Fruit fly (Drosophila melanogaster): ENCODE data around the gene Cad87A.
"Not testable (repeated sequence)": the region's sequence is repeated elsewhere in the genome, so short reads cannot be mapped to it uniquely, and the experiment has no call there.

The Cad87A gene

DNA sequence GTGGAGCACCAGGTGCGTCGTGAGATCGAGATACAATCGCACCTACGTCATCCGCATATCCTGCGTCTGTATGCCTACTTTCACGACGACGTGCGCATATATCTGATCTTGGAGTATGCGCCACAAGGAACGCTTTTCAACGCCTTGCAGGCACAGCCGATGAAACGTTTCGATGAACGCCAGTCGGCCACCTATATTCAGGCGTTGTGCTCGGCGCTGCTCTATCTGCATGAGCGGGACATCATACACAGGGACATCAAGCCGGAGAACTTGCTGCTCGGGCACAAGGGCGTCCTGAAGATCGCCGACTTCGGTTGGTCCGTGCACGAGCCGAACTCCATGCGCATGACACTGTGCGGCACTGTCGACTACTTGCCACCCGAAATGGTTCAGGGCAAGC is 15.1 kb upstream of the Cad87A start:
- TF ChIP-seq dmrt93B (GFP tag; optimal IDR thresholded peaks at IDR 0.05) = no peak
- TF ChIP-seq GATAd (GFP tag; optimal IDR thresholded peaks at IDR 0.05) = no peak

DNA sequence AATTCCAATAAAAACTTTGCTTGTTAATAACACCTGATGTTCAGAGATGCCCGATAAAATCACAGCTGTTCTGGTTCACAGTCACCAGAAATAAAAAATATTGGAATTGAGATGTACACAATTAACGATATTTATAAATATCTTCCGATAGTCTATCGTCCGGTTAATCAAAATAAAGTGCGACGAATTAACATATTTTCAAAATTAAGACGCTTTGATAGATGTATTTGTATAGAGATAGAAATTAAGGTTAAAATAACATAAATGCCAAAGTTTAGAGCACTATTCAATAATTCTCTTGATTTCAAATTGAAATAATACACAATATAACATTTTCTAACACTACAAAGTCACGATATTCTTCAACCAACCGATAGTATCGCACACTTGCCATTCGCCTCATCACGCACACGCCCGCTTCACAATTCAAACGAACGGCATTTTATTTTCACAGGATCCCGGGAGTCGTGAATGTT is 13.8 kb upstream of the Cad87A start, which contains the start of the genes CG3281 and aurA:
CG3281 (minus strand) TSS at position 67 of the 476 bp plus-strand sequence.
aurA (plus strand) TSS at position 386 of the 476 bp plus-strand sequence.
- TF ChIP-seq rgr (GFP tag; optimal IDR thresholded peaks at IDR 0.05) = peak; percentile 83
- TF ChIP-seq Hnf4 (GFP tag; optimal IDR thresholded peaks at IDR 0.05) = peak; percentile 86
- TF ChIP-seq Mio (GFP tag; optimal IDR thresholded peaks at IDR 0.05) = no peak
- TF ChIP-seq dmrt93B (GFP tag; optimal IDR thresholded peaks at IDR 0.05) = peak; percentile 65
- TF ChIP-seq ey (GFP tag; optimal IDR thresholded peaks at IDR 0.05) = peak; percentile 80
- TF ChIP-seq dsf (GFP tag; optimal IDR thresholded peaks at IDR 0.05; ENCODE audit: borderline replicate concordance) = peak; percentile 85
- TF ChIP-seq Dif (GFP tag; optimal IDR thresholded peaks at IDR 0.05; ENCODE audit: partially characterized antibody) = no peak
- peak; percentile 94 for TF ChIP-seq woc (GFP tag; optimal IDR thresholded peaks at IDR 0.05)
- TF ChIP-seq usp (GFP tag; optimal IDR thresholded peaks at IDR 0.05) = no peak
- TF ChIP-seq N (GFP tag; optimal IDR thresholded peaks at IDR 0.05) = no peak
- TF ChIP-seq Dfd (GFP tag; optimal IDR thresholded peaks at IDR 0.05) = no peak
- TF ChIP-seq GATAd (GFP tag; optimal IDR thresholded peaks at IDR 0.05) = peak; percentile 74
- no peak for TF ChIP-seq lola (GFP tag; optimal IDR thresholded peaks at IDR 0.05)
- TF ChIP-seq h (GFP tag; optimal IDR thresholded peaks at IDR 0.05) = peak; percentile 87
- peak; percentile 55 for TF ChIP-seq CG32264 (GFP tag; optimal IDR thresholded peaks at IDR 0.05)
- TF ChIP-seq sv (GFP tag; optimal IDR thresholded peaks at IDR 0.05) = peak; percentile 54
- TF ChIP-seq CG9705 (GFP tag; optimal IDR thresholded peaks at IDR 0.05) = peak; percentile 67
- TF ChIP-seq br (GFP tag; optimal IDR thresholded peaks at IDR 0.05) = peak; percentile 73
- TF ChIP-seq Rel (GFP tag; optimal IDR thresholded peaks at IDR 0.05) = no peak
- no peak for TF ChIP-seq Rel (tag; optimal IDR thresholded peaks at IDR 0.05)
- TF ChIP-seq OdsH (GFP tag; optimal IDR thresholded peaks at IDR 0.05) = peak; percentile 66
- no peak for TF ChIP-seq brk (GFP tag; optimal IDR thresholded peaks at IDR 0.05)
- TF ChIP-seq Hr78 (GFP tag; optimal IDR thresholded peaks at IDR 0.05) = no peak
- TF ChIP-seq tai (GFP tag; optimal IDR thresholded peaks at IDR 0.05) = no peak
- TF ChIP-seq CrebA (GFP tag; optimal IDR thresholded peaks at IDR 0.05; ENCODE audit: borderline replicate concordance) = no peak
- no peak for TF ChIP-seq pan (optimal IDR thresholded peaks at IDR 0.05)
- TF ChIP-seq foxo (GFP tag; optimal IDR thresholded peaks at IDR 0.05) = peak in 1 of 2 experiments; percentile 84
- no peak for TF ChIP-seq Vsx2 (GFP tag; optimal IDR thresholded peaks at IDR 0.05; ENCODE audit: partially characterized antibody)
- no peak for TF ChIP-seq dl (GFP tag; optimal IDR thresholded peaks at IDR 0.05; ENCODE audit: insufficient read depth in 1 of 2, partially characterized antibody in 2 of 2)
- TF ChIP-seq Jra (GFP tag; optimal IDR thresholded peaks at IDR 0.05) = peak; percentile 91
- TF ChIP-seq fru (GFP tag; optimal IDR thresholded peaks at IDR 0.05) = peak; percentile 78
- TF ChIP-seq Hr83 (GFP tag; optimal IDR thresholded peaks at IDR 0.05; ENCODE audit: poor library complexity, severe bottlenecking) = peak; percentile 45
- no peak for TF ChIP-seq sage (GFP tag; optimal IDR thresholded peaks at IDR 0.05)
- peak; percentile 72 for TF ChIP-seq Sp1 (GFP tag; optimal IDR thresholded peaks at IDR 0.05)
- TF ChIP-seq Abd-B (GFP tag; optimal IDR thresholded peaks at IDR 0.05) = no peak
- peak; percentile 69 for TF ChIP-seq Myc (optimal IDR thresholded peaks at IDR 0.05)
- TF ChIP-seq jim (GFP tag; optimal IDR thresholded peaks at IDR 0.05) = no peak
- peak; percentile 81 for TF ChIP-seq HLH106 (tag; optimal IDR thresholded peaks at IDR 0.05)
- peak; percentile 59 for TF ChIP-seq psq (GFP tag; optimal IDR thresholded peaks at IDR 0.05)

DNA sequence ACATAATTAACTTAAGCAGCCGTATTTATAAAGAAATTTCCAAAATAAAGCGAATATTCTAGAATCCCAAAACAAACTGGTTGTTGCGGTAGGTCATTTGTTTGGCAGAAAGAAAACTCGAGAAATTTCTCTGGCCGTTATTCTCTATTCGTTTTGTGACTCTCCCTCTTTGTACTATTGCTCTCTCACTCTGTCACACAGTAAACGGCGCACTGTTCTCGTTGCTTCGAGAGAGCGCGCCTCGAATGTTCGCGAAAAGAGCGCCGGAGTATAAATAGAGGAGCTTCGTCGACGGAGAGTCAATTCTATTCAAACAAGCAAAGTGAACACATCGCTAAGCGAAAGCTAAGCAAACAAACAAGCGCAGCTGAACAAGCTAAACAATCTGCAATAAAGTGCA is 9.3 kb upstream of the Cad87A start, which contains the start of gene Hsp70Ab:
Hsp70Ab (plus strand) TSS at position 301 of the 400 bp plus-strand sequence.
- not testable (repeated sequence) for TF ChIP-seq OdsH, N, Hr78 (GFP tag; optimal IDR thresholded peaks at IDR 0.05)

Measured in whole organism, wandering third instar larva.